Fruit fly (Drosophila melanogaster) whole organism, embryonic: ENCODE results near the gene CG33191.

Experiments used
- Antp ChIP-seq: fragments of 200-800 bp; sonication (Bioruptor generic); optimal IDR thresholded peaks from 3 replicates; lab custom pipeline; 2016; ENCODE audit warnings: missing biosample characterization, missing genetic modification characterization
- Asciz ChIP-seq: fragments of 200-800 bp; sonication (Bioruptor generic); optimal IDR thresholded peaks from 2 replicates; lab custom pipeline; 2017; ENCODE audit warnings: missing biosample characterization, mild to moderate bottlenecking, missing genetic modification characterization, missing genetic modification reagents
- B-H1 ChIP-seq: fragments of 200-800 bp; sonication (Bioruptor generic); IDR thresholded peaks from 3 replicates; pipeline ENCODE4 v1.3.6; 2022; ENCODE audit warnings: missing biosample characterization, missing genetic modification characterization
- CG10959 ChIP-seq: fragments of 200-800 bp; sonication (Bioruptor generic); IDR thresholded peaks from 2 replicates; pipeline ENCODE4 v1.3.6; 2022; ENCODE audit warnings: missing biosample characterization, missing genetic modification characterization
- CG11695 ChIP-seq: fragments of 200-800 bp; sonication (Bioruptor generic); IDR thresholded peaks from 3 replicates; pipeline ENCODE4 v1.3.6; 2022; ENCODE audit warnings: missing biosample characterization, missing genetic modification characterization
- CG13123 ChIP-seq: fragments of 200-800 bp; sonication (Bioruptor generic); optimal IDR thresholded peaks from 2 replicates; lab custom pipeline; 2016; ENCODE audit warnings: missing biosample characterization, missing genetic modification characterization
- CG15011 ChIP-seq: fragments of 200-800 bp; sonication (Bioruptor generic); optimal IDR thresholded peaks from 3 replicates; lab custom pipeline; 2018; ENCODE audit warnings: missing biosample characterization, mild to moderate bottlenecking, missing genetic modification characterization
- CG15269 ChIP-seq: fragments of 200-800 bp; sonication (Bioruptor generic); optimal IDR thresholded peaks from 2 replicates; lab custom pipeline; 2018; ENCODE audit warnings: missing biosample characterization, mild to moderate bottlenecking, missing genetic modification characterization, moderate library complexity
- CG16813 ChIP-seq: fragments of 200-800 bp; sonication (Bioruptor generic); IDR thresholded peaks from 3 replicates; pipeline ENCODE4 v1.3.6; 2022; ENCODE audit warnings: missing biosample characterization, missing genetic modification characterization; ENCODE audit not compliant: partially characterized antibody
- CG16863 ChIP-seq: fragments of 200-800 bp; sonication (Bioruptor generic); optimal IDR thresholded peaks from 3 replicates; lab custom pipeline; 2016; ENCODE audit warnings: missing biosample characterization, missing genetic modification characterization
- CG17568 ChIP-seq: fragments of 200-800 bp; sonication (Bioruptor generic); optimal IDR thresholded peaks from 2 replicates; lab custom pipeline; 2018; ENCODE audit warnings: missing biosample characterization, mild to moderate bottlenecking, missing genetic modification characterization, moderate library complexity
- CG1792 ChIP-seq: fragments of 200-800 bp; sonication (Bioruptor generic); optimal IDR thresholded peaks from 2 replicates; lab custom pipeline; 2016; ENCODE audit warnings: missing biosample characterization, missing genetic modification characterization
- CG2889 ChIP-seq: fragments of 200-800 bp; sonication (Bioruptor generic); IDR thresholded peaks from 3 replicates; pipeline ENCODE4 v1.3.6; 2022; ENCODE audit warnings: missing biosample characterization, missing genetic modification characterization
- CG31441 ChIP-seq: fragments of 200-800 bp; sonication (Bioruptor generic); IDR thresholded peaks from 2 replicates; pipeline ENCODE4 v1.3.6; 2022; ENCODE audit warnings: missing biosample characterization, missing genetic modification characterization
- CG3838 ChIP-seq: fragments of 200-800 bp; sonication (Bioruptor generic); optimal IDR thresholded peaks from 3 replicates; lab custom pipeline; 2016; ENCODE audit warnings: missing biosample characterization, missing genetic modification characterization
- CG4404 ChIP-seq: fragments of 200-800 bp; sonication (Bioruptor generic); IDR thresholded peaks from 2 replicates; pipeline ENCODE4 v1.3.6; 2022; ENCODE audit warnings: missing biosample characterization, missing genetic modification characterization
- CG6254 ChIP-seq: fragments of 200-800 bp; sonication (Bioruptor generic); optimal IDR thresholded peaks from 3 replicates; lab custom pipeline; 2017; ENCODE audit warnings: mild to moderate bottlenecking, missing biosample characterization, missing genetic modification reagents, missing genetic modification characterization
- CG7556 ChIP-seq: fragments of 200-800 bp; sonication (Bioruptor generic); optimal IDR thresholded peaks from 2 replicates; lab custom pipeline; 2017; ENCODE audit warnings: missing biosample characterization, mild to moderate bottlenecking, missing genetic modification characterization
- CG8478 ChIP-seq: fragments of >200 bp; optimal IDR thresholded peaks from 2 replicates; lab custom pipeline; 2018
- CG9215 ChIP-seq: fragments of 200-800 bp; sonication (Bioruptor generic); IDR thresholded peaks from 2 replicates; pipeline ENCODE4 v1.3.6; 2022; ENCODE audit warnings: missing biosample characterization, missing genetic modification characterization
- CG9932 ChIP-seq: fragments of 200-800 bp; sonication (Bioruptor generic); IDR thresholded peaks from 2 replicates; pipeline ENCODE4 v1.3.6; 2022; ENCODE audit warnings: missing biosample characterization, missing genetic modification characterization
- Dad ChIP-seq: fragments of 200-800 bp; sonication (Bioruptor generic); optimal IDR thresholded peaks from 3 replicates; lab custom pipeline; 2016; ENCODE audit warnings: missing biosample characterization, missing genetic modification characterization
- Dll ChIP-seq: fragments of 200-800 bp; sonication (Bioruptor generic); IDR thresholded peaks from 4 replicates; pipeline ENCODE4 v1.3.6; 2022; ENCODE audit warnings: missing biosample characterization, missing genetic modification characterization; ENCODE audit not compliant: partially characterized antibody
- Eip74EF ChIP-seq, 2 experiments: fragments of 200-800 bp in 1 of 2; fragments of >200 bp in 1 of 2; sonication (Bioruptor generic) in 1 of 2; optimal IDR thresholded peaks; 2 replicates each; lab custom pipeline; 2017 to 2019; ENCODE audit warnings: missing biosample characterization in 2 of 2, missing genetic modification characterization in 2 of 2, mild to moderate bottlenecking in 1 of 2, moderate library complexity in 1 of 2
- Hmr ChIP-seq: fragments of 200-800 bp; sonication (Bioruptor generic); optimal IDR thresholded peaks from 3 replicates; lab custom pipeline; 2017; ENCODE audit warnings: mild to moderate bottlenecking, missing biosample characterization, missing genetic modification reagents, missing genetic modification characterization
- NFAT ChIP-seq: fragments of 200-800 bp; sonication (Bioruptor generic); IDR thresholded peaks from 2 replicates; pipeline ENCODE4 v1.3.6; 2022; ENCODE audit warnings: missing biosample characterization, missing genetic modification characterization
- Nf-YB ChIP-seq: fragments of 200-800 bp; sonication (Bioruptor generic); optimal IDR thresholded peaks from 3 replicates; lab custom pipeline; 2019; ENCODE audit warnings: missing biosample characterization, mild to moderate bottlenecking, missing genetic modification characterization, moderate library complexity
- Nf-YC ChIP-seq: fragments of 200-800 bp; optimal IDR thresholded peaks from 3 replicates; lab custom pipeline; 2019; ENCODE audit warnings: missing biosample characterization, mild to moderate bottlenecking, missing genetic modification characterization, moderate library complexity
- Taf1 ChIP-seq: fragments of 200-800 bp; sonication (Bioruptor generic); IDR thresholded peaks from 2 replicates; pipeline ENCODE4 v1.3.6; 2022; ENCODE audit warnings: missing biosample characterization, missing genetic modification characterization
- Xbp1 ChIP-seq: fragments of 200-800 bp; sonication (Bioruptor generic); optimal IDR thresholded peaks from 3 replicates; lab custom pipeline; 2016; ENCODE audit warnings: missing biosample characterization, mild to moderate bottlenecking, missing genetic modification characterization
- Xrp1 ChIP-seq: fragments of 200-800 bp; sonication (Bioruptor generic); IDR thresholded peaks from 2 replicates; pipeline ENCODE4 v1.3.6; 2022; ENCODE audit warnings: missing biosample characterization, missing genetic modification characterization
- br ChIP-seq: fragments of >200 bp; optimal IDR thresholded peaks from 2 replicates; lab custom pipeline; 2017
- caup ChIP-seq: fragments of 200-800 bp; sonication (Bioruptor generic); optimal IDR thresholded peaks from 3 replicates; lab custom pipeline; 2017; ENCODE audit warnings: missing biosample characterization, mild to moderate bottlenecking, missing genetic modification characterization, moderate library complexity; ENCODE audit not compliant: severe bottlenecking
- chm ChIP-seq: fragments of 200-800 bp; sonication (Bioruptor generic); IDR thresholded peaks from 2 replicates; pipeline ENCODE4 v1.3.6; 2022; ENCODE audit warnings: missing biosample characterization, missing genetic modification characterization
- crc ChIP-seq: fragments of 200-800 bp; sonication (Bioruptor generic); optimal IDR thresholded peaks from 2 replicates; lab custom pipeline; 2016; ENCODE audit warnings: missing biosample characterization, missing genetic modification characterization
- dan ChIP-seq: fragments of 200-800 bp; sonication (Bioruptor generic); IDR thresholded peaks from 2 replicates; pipeline ENCODE4 v1.3.6; 2022; ENCODE audit warnings: missing biosample characterization, missing genetic modification characterization
- disco-r ChIP-seq: fragments of 200-800 bp; sonication (Bioruptor generic); optimal IDR thresholded peaks from 2 replicates; lab custom pipeline; 2016; ENCODE audit warnings: missing biosample characterization, missing genetic modification characterization
- ems ChIP-seq: fragments of 200-800 bp; sonication (Bioruptor generic); optimal IDR thresholded peaks from 3 replicates; lab custom pipeline; 2016; ENCODE audit warnings: missing biosample characterization, missing genetic modification characterization
- eve ChIP-seq, 2 experiments: fragments of >200 bp; optimal IDR thresholded peaks; 2 replicates each; lab custom pipeline; 2017; ENCODE audit warnings: missing biosample characterization in 2 of 2, missing genetic modification characterization in 2 of 2
- fu2 ChIP-seq: fragments of 200-800 bp; sonication (Bioruptor generic); optimal IDR thresholded peaks from 2 replicates; lab custom pipeline; 2016; ENCODE audit warnings: missing biosample characterization, missing genetic modification characterization
- nerfin-1 ChIP-seq: fragments of 200-800 bp; sonication (Bioruptor generic); optimal IDR thresholded peaks from 3 replicates; lab custom pipeline; 2019; ENCODE audit warnings: missing biosample characterization, mild to moderate bottlenecking, missing genetic modification characterization, moderate library complexity
- prd ChIP-seq, 3 experiments: fragments of >200 bp in 2 of 3; fragments of 200-800 bp in 1 of 3; sonication (Bioruptor generic) in 1 of 3; optimal IDR thresholded peaks in 2 of 3; IDR thresholded peaks in 1 of 3; 2 replicates in 2 of 3; 3 replicates in 1 of 3; pipeline versions ENCODE4 v1.3.6 to Lab custom; 2017 to 2022; ENCODE audit warnings: missing biosample characterization in 1 of 3, missing genetic modification characterization in 1 of 3
- schlank ChIP-seq: fragments of 200-800 bp; sonication (Bioruptor generic); optimal IDR thresholded peaks from 2 replicates; lab custom pipeline; 2018; ENCODE audit warnings: missing biosample characterization, mild to moderate bottlenecking, missing genetic modification characterization
- sd ChIP-seq: fragments of 200-800 bp; sonication (Bioruptor generic); optimal IDR thresholded peaks from 3 replicates; lab custom pipeline; 2018; ENCODE audit warnings: missing biosample characterization, mild to moderate bottlenecking, missing genetic modification characterization, moderate library complexity
- sim ChIP-seq: fragments of 200-800 bp; sonication (Bioruptor generic); IDR thresholded peaks from 2 replicates; pipeline ENCODE4 v1.3.6; 2022; ENCODE audit warnings: missing biosample characterization, missing genetic modification characterization
- sima ChIP-seq: fragments of 200-800 bp; sonication (Bioruptor generic); optimal IDR thresholded peaks from 2 replicates; lab custom pipeline; 2016; ENCODE audit warnings: missing biosample characterization, missing genetic modification characterization
- sna ChIP-seq: fragments of 200-800 bp; sonication (Bioruptor generic); IDR thresholded peaks from 2 replicates; pipeline ENCODE4 v1.3.6; 2022; ENCODE audit warnings: missing biosample characterization, missing genetic modification characterization; ENCODE audit not compliant: partially characterized antibody
- tup ChIP-seq: fragments of 200-800 bp; sonication (Bioruptor generic); optimal IDR thresholded peaks from 2 replicates; lab custom pipeline; 2016; ENCODE audit warnings: missing biosample characterization, mild to moderate bottlenecking, missing genetic modification characterization, moderate library complexity

The CG33191 gene

DNA sequence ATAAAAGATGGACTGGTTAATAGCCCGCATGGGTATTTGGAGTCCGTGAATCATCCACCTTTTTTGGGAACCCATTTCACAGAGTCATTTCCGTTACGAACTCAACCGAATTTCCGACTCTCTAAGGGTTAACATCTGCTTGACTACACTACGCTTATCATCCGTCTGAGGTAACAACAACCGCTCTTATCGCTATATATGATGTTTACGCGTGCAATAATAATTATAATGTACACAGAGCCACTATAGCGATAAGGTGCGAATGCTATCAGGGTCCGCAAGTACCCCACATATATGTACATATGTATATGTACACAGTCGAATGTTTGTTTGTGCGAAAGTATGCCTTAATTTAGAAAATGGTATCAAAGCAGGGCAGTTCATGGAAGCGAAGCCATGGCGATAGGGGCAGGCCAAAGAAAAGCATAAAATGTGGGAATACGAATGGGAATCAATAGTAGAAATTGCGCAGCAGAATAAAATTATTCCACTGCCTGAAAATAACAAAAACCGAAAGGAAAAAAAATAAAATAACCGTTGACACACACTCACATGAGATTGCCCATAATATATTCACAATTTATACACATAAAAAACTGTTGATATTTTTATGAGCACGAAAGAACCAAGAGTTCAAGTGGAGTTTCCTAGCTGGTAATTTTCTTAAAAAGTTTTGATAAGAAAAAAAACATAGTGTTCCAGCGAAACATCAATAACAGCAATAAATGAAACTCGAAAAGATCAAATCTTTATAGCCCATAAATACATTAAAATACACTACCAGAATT is 30.9 kb upstream of the CG33191 start (continued):
- TF ChIP-seq Nf-YB (GFP tag; lab: Kevin White, UChicago) (peak; percentile 71), CG9215 (GFP tag; lab: Robert Waterston, UW) (peak; percentile 62), CG3838 (GFP tag; lab: Kevin White, UChicago) (peak; percentile 81), CG15269 (tag; lab: Kevin White, UChicago) (peak; percentile 77), CG16813 (GFP tag; lab: Robert Waterston, UW) (no peak), B-H1 (GFP tag; lab: Robert Waterston, UW) (peak; percentile 47), Xrp1 (GFP tag; lab: Robert Waterston, UW) (peak; percentile 88), prd (optimal IDR thresholded peaks at IDR 0.05; lab: Kevin White, UChicago) (no peak), prd (GFP tag; IDR thresholded peaks at IDR 0.05; lab: Robert Waterston, UW) (peak; percentile 51; the same call in 2 of the 3 replicates), schlank (tag; lab: Kevin White, UChicago) (peak; percentile 93), CG11695 (GFP tag; lab: Robert Waterston, UW) (peak; percentile 26; the same call in 1 of the 3 replicates), Eip74EF (GFP tag; optimal IDR thresholded peaks at IDR 0.05; lab: Kevin White, UChicago) (peak in 1 of 2 experiments; percentile 65), CG16863 (GFP tag; lab: Kevin White, UChicago) (peak; percentile 84), Xbp1 (peak; percentile 23), Dll (GFP tag; lab: Robert Waterston, UW) (no peak), disco-r (GFP tag; lab: Kevin White, UChicago) (peak; percentile 80), Hmr (GFP tag; lab: Kevin White, UChicago) (peak; percentile 94), CG17568 (peak; percentile 96), sima (GFP tag; lab: Kevin White, UChicago) (no peak), caup (GFP tag; lab: Kevin White, UChicago) (peak; percentile 93), Asciz (GFP tag; lab: Kevin White, UChicago) (peak; percentile 94), crc (no peak), Antp (GFP tag; lab: Kevin White, UChicago) (no peak), CG9932 (GFP tag; lab: Robert Waterston, UW) (no peak), sna (GFP tag; lab: Robert Waterston, UW) (no peak), CG4404 (GFP tag; lab: Robert Waterston, UW) (no peak), CG15011 (peak; percentile 81), NFAT (GFP tag; lab: Robert Waterston, UW) (peak; percentile 47), Nf-YC (tag; lab: Kevin White, UChicago) (peak; percentile 67), Taf1 (GFP tag; lab: Robert Waterston, UW) (0 out of 2 replicates have a peak, but pooled peaks have one; percentile 44), CG2889 (GFP tag; lab: Robert Waterston, UW) (peak; percentile 43; the same call in 2 of the 3 replicates), sd (tag; lab: Kevin White, UChicago) (peak; percentile 78), chm (peak; percentile 93), sim (GFP tag; lab: Robert Waterston, UW) (0 out of 2 replicates have a peak, but pooled peaks have one; percentile 53), tup (peak; percentile 89), ems (GFP tag; lab: Kevin White, UChicago) (peak; percentile 77), CG1792 (GFP tag; lab: Kevin White, UChicago) (peak; percentile 87), CG6254 (GFP tag; lab: Kevin White, UChicago) (peak; percentile 81), CG13123 (GFP tag; lab: Kevin White, UChicago) (peak; percentile 89), eve (GFP tag; optimal IDR thresholded peaks at IDR 0.05; lab: Kevin White, UChicago) (no peak), br (lab: Kevin White, UChicago) (no peak), dan (GFP tag; lab: Robert Waterston, UW) (no peak), fu2 (GFP tag; lab: Kevin White, UChicago) (peak; percentile 14), Dad (peak; percentile 24), CG10959 (GFP tag; lab: Robert Waterston, UW) (peak; percentile 79), CG8478 (lab: Kevin White, UChicago) (no peak), CG31441 (peak; percentile 14; the same call in 1 of the 2 replicates), CG7556 (GFP tag; lab: Kevin White, UChicago) (peak; percentile 59), nerfin-1 (peak; percentile 85)
